Fruit fly (Drosophila melanogaster) whole organism, embryonic: Measurements from ENCODE around the gene rush.

ENCODE experiments used
- BEAF-32 ChIP-seq: fragments of 200-800 bp; sonication (Bioruptor generic); optimal IDR thresholded peaks from 3 replicates; lab custom pipeline; 2017; ENCODE audit warnings: missing biosample characterization, missing genetic modification characterization, mild to moderate bottlenecking, moderate library complexity, missing genetic modification reagents
- CG10462 ChIP-seq: fragments of 200-800 bp; sonication (Bioruptor generic); optimal IDR thresholded peaks from 2 replicates; lab custom pipeline; 2016; ENCODE audit warnings: missing biosample characterization, missing genetic modification characterization
- CG11695 ChIP-seq: fragments of 200-800 bp; sonication (Bioruptor generic); IDR thresholded peaks from 3 replicates; pipeline ENCODE4 v1.3.6; 2022; ENCODE audit warnings: missing biosample characterization, missing genetic modification characterization
- CG12104 ChIP-seq: fragments of 200-800 bp; sonication (Bioruptor generic); optimal IDR thresholded peaks from 3 replicates; lab custom pipeline; 2016; ENCODE audit warnings: missing biosample characterization, missing genetic modification characterization
- CG14050 ChIP-seq: fragments of 200-800 bp; sonication (Bioruptor generic); IDR thresholded peaks from 3 replicates; pipeline ENCODE4 v1.3.6; 2022; ENCODE audit warnings: missing biosample characterization, missing genetic modification characterization
- CG14667 ChIP-seq: fragments of 200-800 bp; sonication (Bioruptor generic); IDR thresholded peaks from 2 replicates; pipeline ENCODE4 v1.3.6; 2022; ENCODE audit warnings: missing biosample characterization, missing genetic modification characterization
- CG14965 ChIP-seq: fragments of 200-800 bp; sonication (Bioruptor generic); optimal IDR thresholded peaks from 2 replicates; lab custom pipeline; 2016; ENCODE audit warnings: missing biosample characterization, missing genetic modification characterization, borderline replicate concordance
- CG15073 ChIP-seq: fragments of 200-800 bp; sonication (Bioruptor generic); optimal IDR thresholded peaks from 2 replicates; lab custom pipeline; 2016; ENCODE audit warnings: missing biosample characterization, missing genetic modification characterization
- CG15696 ChIP-seq: fragments of 200-800 bp; sonication (Bioruptor generic); optimal IDR thresholded peaks from 2 replicates; lab custom pipeline; 2019; ENCODE audit warnings: missing biosample characterization, mild to moderate bottlenecking, missing genetic modification characterization, moderate library complexity
- CG16815 ChIP-seq: fragments of 200-800 bp; sonication (Bioruptor generic); optimal IDR thresholded peaks from 3 replicates; lab custom pipeline; 2017; ENCODE audit warnings: missing biosample characterization, mild to moderate bottlenecking, missing genetic modification characterization
- CG17361 ChIP-seq: fragments of 200-800 bp; sonication (Bioruptor generic); IDR thresholded peaks from 3 replicates; pipeline ENCODE4 v1.3.6; 2022; ENCODE audit warnings: missing biosample characterization, missing genetic modification characterization
- CG31365 ChIP-seq: fragments of 200-800 bp; sonication (Bioruptor generic); optimal IDR thresholded peaks from 2 replicates; lab custom pipeline; 2018; ENCODE audit warnings: missing biosample characterization, mild to moderate bottlenecking, missing genetic modification characterization
- CG32767 ChIP-seq: fragments of 200-800 bp; sonication (Bioruptor generic); IDR thresholded peaks from 2 replicates; pipeline ENCODE4 v1.3.6; 2022; ENCODE audit warnings: missing biosample characterization, missing genetic modification characterization
- CG4328 ChIP-seq: fragments of 200-800 bp; sonication (Bioruptor generic); optimal IDR thresholded peaks from 3 replicates; lab custom pipeline; 2017; ENCODE audit warnings: missing biosample characterization, missing genetic modification reagents, missing genetic modification characterization
- CG6175 ChIP-seq: fragments of 200-800 bp; sonication (Bioruptor generic); IDR thresholded peaks from 3 replicates; pipeline ENCODE4 v1.3.6; 2022; ENCODE audit warnings: missing biosample characterization, missing genetic modification characterization
- CG7556 ChIP-seq: fragments of 200-800 bp; sonication (Bioruptor generic); optimal IDR thresholded peaks from 2 replicates; lab custom pipeline; 2017; ENCODE audit warnings: missing biosample characterization, mild to moderate bottlenecking, missing genetic modification characterization
- CG9215 ChIP-seq: fragments of 200-800 bp; sonication (Bioruptor generic); IDR thresholded peaks from 2 replicates; pipeline ENCODE4 v1.3.6; 2022; ENCODE audit warnings: missing biosample characterization, missing genetic modification characterization
- Camta ChIP-seq: fragments of 200-800 bp; sonication (Bioruptor generic); optimal IDR thresholded peaks from 2 replicates; lab custom pipeline; 2016; ENCODE audit warnings: missing biosample characterization, missing genetic modification characterization
- Chrac-16 ChIP-seq: fragments of 200-800 bp; sonication (Bioruptor generic); optimal IDR thresholded peaks from 3 replicates; lab custom pipeline; 2016; ENCODE audit warnings: missing biosample characterization, missing genetic modification characterization
- Dek ChIP-seq: fragments of 200-800 bp; sonication (Bioruptor generic); optimal IDR thresholded peaks from 3 replicates; lab custom pipeline; 2019; ENCODE audit warnings: missing biosample characterization, mild to moderate bottlenecking, missing genetic modification characterization, moderate library complexity
- E2f2 ChIP-seq: fragments of 200-800 bp; sonication (Bioruptor generic); IDR thresholded peaks from 2 replicates; pipeline ENCODE4 v1.3.6; 2022; ENCODE audit warnings: missing biosample characterization, missing genetic modification characterization
- H15 ChIP-seq: fragments of 200-800 bp; sonication (Bioruptor generic); IDR thresholded peaks from 3 replicates; pipeline ENCODE4 v1.3.6; 2022; ENCODE audit warnings: missing biosample characterization, missing genetic modification characterization
- Hand ChIP-seq: fragments of 200-800 bp; sonication (Bioruptor generic); optimal IDR thresholded peaks from 2 replicates; lab custom pipeline; 2017; ENCODE audit warnings: mild to moderate bottlenecking, missing biosample characterization, missing genetic modification reagents, missing genetic modification characterization
- Hr3 ChIP-seq: fragments of 200-800 bp; sonication (Bioruptor generic); optimal IDR thresholded peaks from 3 replicates; lab custom pipeline; 2016; ENCODE audit warnings: missing biosample characterization, missing genetic modification characterization
- Hr51 ChIP-seq, 2 experiments: fragments of 200-800 bp; sonication (Bioruptor generic); optimal IDR thresholded peaks; 2 replicates in 1 of 2; 3 replicates in 1 of 2; lab custom pipeline; 2016 to 2018; ENCODE audit warnings: missing biosample characterization in 2 of 2, missing genetic modification characterization in 2 of 2, mild to moderate bottlenecking in 1 of 2, moderate library complexity in 1 of 2
- MBD-R2 ChIP-seq: fragments of 200-800 bp; sonication (Bioruptor generic); IDR thresholded peaks from 2 replicates; pipeline ENCODE4 v1.3.6; 2022; ENCODE audit warnings: missing biosample characterization, missing genetic modification characterization
- NfI ChIP-seq: fragments of 200-800 bp; sonication (Bioruptor generic); optimal IDR thresholded peaks from 3 replicates; lab custom pipeline; 2018; ENCODE audit warnings: missing biosample characterization, mild to moderate bottlenecking, missing genetic modification characterization, moderate library complexity
- bab2 ChIP-seq: fragments of 200-800 bp; sonication (Bioruptor generic); optimal IDR thresholded peaks from 2 replicates; lab custom pipeline; 2016; ENCODE audit warnings: missing biosample characterization, missing genetic modification characterization
- bcd ChIP-seq: fragments of 200-800 bp; sonication (Bioruptor generic); optimal IDR thresholded peaks from 2 replicates; lab custom pipeline; 2017; ENCODE audit warnings: missing biosample characterization, mild to moderate bottlenecking, missing genetic modification characterization
- bowl ChIP-seq: fragments of 200-800 bp; sonication (Bioruptor generic); IDR thresholded peaks from 2 replicates; pipeline ENCODE4 v1.3.6; 2022; ENCODE audit warnings: missing biosample characterization, missing genetic modification characterization
- br ChIP-seq: fragments of >200 bp; optimal IDR thresholded peaks from 2 replicates; lab custom pipeline; 2017
- chinmo ChIP-seq: fragments of 200-800 bp; sonication (Bioruptor generic); IDR thresholded peaks from 4 replicates; pipeline ENCODE4 v1.3.6; 2022; ENCODE audit warnings: missing biosample characterization, missing genetic modification characterization; ENCODE audit not compliant: partially characterized antibody
- dan ChIP-seq: fragments of 200-800 bp; sonication (Bioruptor generic); IDR thresholded peaks from 2 replicates; pipeline ENCODE4 v1.3.6; 2022; ENCODE audit warnings: missing biosample characterization, missing genetic modification characterization
- danr ChIP-seq: fragments of 200-800 bp; sonication (Bioruptor generic); IDR thresholded peaks from 2 replicates; pipeline ENCODE4 v1.3.6; 2022; ENCODE audit warnings: missing biosample characterization, missing genetic modification characterization
- dimm ChIP-seq: fragments of 200-800 bp; sonication (Bioruptor generic); IDR thresholded peaks from 2 replicates; pipeline ENCODE4 v1.3.6; 2022; ENCODE audit warnings: missing biosample characterization, missing genetic modification characterization
- ems ChIP-seq: fragments of 200-800 bp; sonication (Bioruptor generic); optimal IDR thresholded peaks from 3 replicates; lab custom pipeline; 2016; ENCODE audit warnings: missing biosample characterization, missing genetic modification characterization
- en ChIP-seq: fragments of 200-800 bp; sonication (Bioruptor generic); optimal IDR thresholded peaks from 2 replicates; lab custom pipeline; 2016; ENCODE audit warnings: missing biosample characterization, missing genetic modification characterization
- fd3F ChIP-seq: fragments of 200-800 bp; sonication (Bioruptor generic); optimal IDR thresholded peaks from 2 replicates; lab custom pipeline; 2018; ENCODE audit warnings: missing biosample characterization, mild to moderate bottlenecking, missing genetic modification characterization, moderate library complexity
- gcm2 ChIP-seq: fragments of 200-800 bp; sonication (Bioruptor generic); optimal IDR thresholded peaks from 2 replicates; lab custom pipeline; 2016; ENCODE audit warnings: missing biosample characterization, missing genetic modification characterization
- grn ChIP-seq: fragments of 200-800 bp; sonication (Bioruptor generic); optimal IDR thresholded peaks from 3 replicates; lab custom pipeline; 2017; ENCODE audit warnings: missing biosample characterization, missing genetic modification characterization
- gsb ChIP-seq: fragments of 200-800 bp; sonication (Bioruptor generic); IDR thresholded peaks from 2 replicates; pipeline ENCODE4 v1.3.6; 2022; ENCODE audit warnings: missing biosample characterization, missing genetic modification characterization
- ham ChIP-seq: fragments of 200-800 bp; sonication (Bioruptor generic); IDR thresholded peaks from 2 replicates; pipeline ENCODE4 v1.3.6; 2022; ENCODE audit warnings: missing biosample characterization, missing genetic modification characterization
- hb ChIP-seq: fragments of 200-800 bp; sonication (Bioruptor generic); IDR thresholded peaks from 3 replicates; pipeline ENCODE4 v1.3.6; 2022; ENCODE audit warnings: missing biosample characterization, missing genetic modification characterization; ENCODE audit not compliant: partially characterized antibody
- lmd ChIP-seq: fragments of 200-800 bp; sonication (Bioruptor generic); IDR thresholded peaks from 2 replicates; pipeline ENCODE4 v1.3.6; 2022; ENCODE audit warnings: missing biosample characterization, missing genetic modification characterization
- repo ChIP-seq: fragments of 200-800 bp; sonication (Bioruptor generic); optimal IDR thresholded peaks from 2 replicates; lab custom pipeline; 2016; ENCODE audit warnings: missing biosample characterization, missing genetic modification characterization
- schlank ChIP-seq: fragments of 200-800 bp; sonication (Bioruptor generic); optimal IDR thresholded peaks from 2 replicates; lab custom pipeline; 2018; ENCODE audit warnings: missing biosample characterization, mild to moderate bottlenecking, missing genetic modification characterization
- sens ChIP-seq: fragments of 200-800 bp; sonication (Bioruptor generic); peaks from one replicate; lab custom pipeline; 2016; ENCODE audit warnings: missing biosample characterization, missing genetic modification characterization
- ssp ChIP-seq: fragments of 200-800 bp; sonication (Bioruptor generic); IDR thresholded peaks from 2 replicates; pipeline ENCODE4 v1.3.6; 2022; ENCODE audit warnings: missing biosample characterization, missing genetic modification characterization
- tx ChIP-seq: fragments of 200-800 bp; sonication (Bioruptor generic); optimal IDR thresholded peaks from 2 replicates; lab custom pipeline; 2016; ENCODE audit warnings: missing biosample characterization, missing genetic modification characterization
- unpg ChIP-seq: fragments of 200-800 bp; sonication (Bioruptor generic); optimal IDR thresholded peaks from 3 replicates; lab custom pipeline; 2018; ENCODE audit warnings: missing biosample characterization, mild to moderate bottlenecking, missing genetic modification characterization, moderate library complexity
- vfl ChIP-seq: fragments of 200-800 bp; sonication (Bioruptor generic); optimal IDR thresholded peaks from 2 replicates; lab custom pipeline; 2016; ENCODE audit warnings: missing biosample characterization, missing genetic modification characterization

Gene rush

DNA sequence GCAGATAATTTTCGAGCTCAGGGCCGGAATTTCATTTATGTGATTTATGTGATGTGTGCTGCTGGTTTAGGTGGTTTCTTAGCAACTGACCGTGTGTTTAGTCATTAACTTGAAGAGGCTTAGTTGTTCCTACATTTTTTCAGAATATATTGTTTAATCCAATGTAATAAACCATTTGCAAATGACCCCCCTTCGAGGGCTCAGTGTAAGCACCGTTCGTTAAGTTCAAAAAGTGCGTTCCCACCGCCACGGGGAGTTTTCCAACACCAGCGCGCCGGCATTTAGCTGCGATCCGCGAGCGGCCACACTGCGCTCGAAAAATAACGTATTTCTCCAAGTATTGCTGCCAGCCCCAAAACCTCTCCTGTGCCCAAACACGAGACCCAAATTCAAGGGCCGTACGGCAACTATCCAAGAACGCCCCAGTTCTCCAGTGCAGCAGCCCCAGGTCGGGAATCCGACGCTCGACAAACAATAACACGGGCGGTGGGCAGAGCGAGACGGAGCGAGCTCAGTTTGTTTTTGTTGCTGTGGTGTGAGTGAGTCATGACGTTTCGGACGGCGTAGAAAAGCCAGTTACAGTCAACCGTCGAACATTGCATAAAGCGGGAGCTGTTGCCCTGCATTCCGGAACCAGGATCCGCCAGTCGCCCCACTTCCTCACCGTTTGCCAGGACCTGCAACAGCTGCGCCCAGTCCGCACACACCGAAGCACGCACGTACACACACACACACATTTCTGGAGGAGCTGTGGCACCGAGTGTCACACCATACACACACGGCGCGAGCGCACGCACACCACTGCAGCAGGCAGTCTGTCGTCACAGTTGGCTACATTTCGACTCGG is at the start of gene rush:
Gene rush (plus strand): TSS at position 277 of the 847 bp plus-strand sequence.
- TF ChIP-seq CG15696 (tag; lab: Kevin White, UChicago): no peak
- TF ChIP-seq repo (GFP tag; lab: Kevin White, UChicago): no peak
- TF ChIP-seq NfI (GFP tag; lab: Kevin White, UChicago): peak; percentile 42
- no peak for TF ChIP-seq CG4328 (GFP tag; lab: Kevin White, UChicago)
- TF ChIP-seq gsb (GFP tag; lab: Robert Waterston, UW): no peak
- TF ChIP-seq dimm (GFP tag; lab: Robert Waterston, UW): no peak
- TF ChIP-seq ems (GFP tag; lab: Kevin White, UChicago): peak; percentile 13
- TF ChIP-seq CG32767: no peak
- no peak for TF ChIP-seq Hand (GFP tag; lab: Kevin White, UChicago)
- no peak for TF ChIP-seq CG14667 (GFP tag; lab: Robert Waterston, UW)
- 0 out of 3 replicates have a peak, but pooled peaks have one; percentile 13 for TF ChIP-seq CG14050
- TF ChIP-seq CG9215 (GFP tag; lab: Robert Waterston, UW): no peak
- TF ChIP-seq bowl (GFP tag; lab: Robert Waterston, UW): no peak
- TF ChIP-seq BEAF-32 (GFP tag; lab: Kevin White, UChicago): peak; percentile 53
- TF ChIP-seq tx (GFP tag; lab: Kevin White, UChicago): no peak
- no peak for TF ChIP-seq CG15073
- TF ChIP-seq ham (GFP tag; lab: Robert Waterston, UW): no peak
- no peak for TF ChIP-seq CG16815 (GFP tag; lab: Kevin White, UChicago)
- TF ChIP-seq Hr3 (GFP tag; lab: Kevin White, UChicago): peak; percentile 2
- TF ChIP-seq ssp (GFP tag; lab: Robert Waterston, UW): no peak; the same call in 1 of the 2 replicates
- no peak for TF ChIP-seq gcm2
- TF ChIP-seq vfl (GFP tag; lab: Kevin White, UChicago): no peak
- peak; percentile 11 for TF ChIP-seq unpg (GFP tag; lab: Kevin White, UChicago)
- TF ChIP-seq Hr51 (GFP tag; optimal IDR thresholded peaks at IDR 0.05; lab: Kevin White, UChicago): no peak
- TF ChIP-seq CG31365 (tag; lab: Kevin White, UChicago): no peak
- no peak for TF ChIP-seq dan (GFP tag; lab: Robert Waterston, UW)
- no peak for TF ChIP-seq CG11695 (GFP tag; lab: Robert Waterston, UW)
- no peak for TF ChIP-seq CG7556 (GFP tag; lab: Kevin White, UChicago)
- TF ChIP-seq br (lab: Kevin White, UChicago): no peak
- no peak for TF ChIP-seq en (GFP tag; lab: Kevin White, UChicago)
- peak; percentile 59 for TF ChIP-seq sens (GFP tag; lab: Kevin White, UChicago)
- TF ChIP-seq H15 (GFP tag; lab: Robert Waterston, UW): no peak
- TF ChIP-seq CG17361 (GFP tag; lab: Robert Waterston, UW): 0 out of 3 replicates have a peak, but pooled peaks have one; percentile 24
- TF ChIP-seq hb (GFP tag; lab: Robert Waterston, UW): no peak
- TF ChIP-seq CG6175 (GFP tag; lab: Robert Waterston, UW): 0 out of 3 replicates have a peak, but pooled peaks have one; percentile 10
- TF ChIP-seq lmd (GFP tag; lab: Robert Waterston, UW): peak; percentile 45; the same call in 1 of the 2 replicates
- TF ChIP-seq fd3F (GFP tag; lab: Kevin White, UChicago): no peak
- TF ChIP-seq CG10462 (GFP tag; lab: Kevin White, UChicago): no peak
- TF ChIP-seq bcd (GFP tag; lab: Kevin White, UChicago): peak; percentile 50
- peak; percentile 73 for TF ChIP-seq E2f2 (GFP tag; lab: Robert Waterston, UW)
- no peak for TF ChIP-seq CG14965 (GFP tag; lab: Kevin White, UChicago)
- TF ChIP-seq Chrac-16: no peak
- no peak for TF ChIP-seq grn (GFP tag; lab: Kevin White, UChicago)
- no peak for TF ChIP-seq Dek
- no peak for TF ChIP-seq schlank (tag; lab: Kevin White, UChicago)
- TF ChIP-seq danr (GFP tag; lab: Robert Waterston, UW): no peak
- peak; percentile 69 for TF ChIP-seq MBD-R2 (GFP tag; lab: Robert Waterston, UW)
- TF ChIP-seq CG12104 (GFP tag; lab: Kevin White, UChicago): no peak
- no peak for TF ChIP-seq Camta (GFP tag; lab: Kevin White, UChicago)
- TF ChIP-seq bab2 (GFP tag; lab: Kevin White, UChicago): peak; percentile 16
- no peak for TF ChIP-seq chinmo (GFP tag; lab: Robert Waterston, UW)
